Worm (Caenorhabditis elegans) whole organism, young adult: ENCODE data around the gene chtb-2.

Source experiments
- F55B11.4 ChIP-seq: sonication (generic microtip); optimal IDR thresholded peaks from 2 replicates; lab custom pipeline; 2016; ENCODE audit warnings: missing compliant biosample characterization, missing genetic modification characterization, borderline replicate concordance; ENCODE audit not compliant: insufficient read depth
- ceh-91 ChIP-seq: fragments of 200-800 bp; sonication (Bioruptor generic); IDR thresholded peaks from 2 replicates; pipeline ENCODE4 v1.3.6; 2022; ENCODE audit warnings: missing genetic modification reagents, missing genetic modification characterization, missing compliant biosample characterization
- die-1 ChIP-seq: sonication (generic microtip); optimal IDR thresholded peaks from 2 replicates; lab custom pipeline; 2016; ENCODE audit warnings: missing genotype, mild to moderate bottlenecking, missing genetic modification characterization, missing compliant biosample characterization
- egl-18 ChIP-seq: fragments of 200-800 bp; sonication (Bioruptor generic); IDR thresholded peaks from 2 replicates; pipeline ENCODE4 v1.3.6; 2022; ENCODE audit warnings: missing genetic modification reagents, missing genetic modification characterization, missing compliant biosample characterization
- hlh-26 ChIP-seq: fragments of 200-800 bp; sonication (Bioruptor generic); conservative IDR thresholded peaks from 2 replicates; pipeline ENCODE4 v1.3.6; 2022; ENCODE audit warnings: missing genetic modification reagents, missing genetic modification characterization, missing compliant biosample characterization
- hmg-20 ChIP-seq: fragments of 200-800 bp; sonication (Bioruptor generic); IDR thresholded peaks from 2 replicates; pipeline ENCODE4 v1.3.6; 2022; ENCODE audit warnings: missing genetic modification reagents, missing genetic modification characterization, missing compliant biosample characterization
- hrde-1 ChIP-seq: sonication (generic microtip); optimal IDR thresholded peaks from 2 replicates; lab custom pipeline; 2016; ENCODE audit warnings: missing genetic modification characterization, mild to moderate bottlenecking, missing compliant biosample characterization, moderate library complexity, missing genotype, missing genetic modification reagents, borderline replicate concordance
- mel-28 ChIP-seq: sonication (generic microtip); optimal IDR thresholded peaks from 2 replicates; lab custom pipeline; 2016; ENCODE audit warnings: borderline replicate concordance, mild to moderate bottlenecking, missing genetic modification characterization, missing compliant biosample characterization
- nfya-1 ChIP-seq: sonication (generic microtip); optimal IDR thresholded peaks from 2 replicates; lab custom pipeline; 2017; ENCODE audit warnings: antibody characterized with exemption, missing compliant biosample characterization, missing genetic modification characterization, borderline replicate concordance; ENCODE audit not compliant: insufficient read depth
- repo-1 ChIP-seq: sonication (generic microtip); optimal IDR thresholded peaks from 2 replicates; lab custom pipeline; 2017; ENCODE audit warnings: mild to moderate bottlenecking, missing genetic modification characterization, missing compliant biosample characterization
- unc-130 ChIP-seq: sonication (generic microtip); optimal IDR thresholded peaks from 2 replicates; lab custom pipeline; 2016; ENCODE audit warnings: missing genetic modification reagents, missing genetic modification characterization, missing compliant biosample characterization
- unc-62 ChIP-seq: fragments of 150-350 bp; optimal IDR thresholded peaks from 2 replicates; lab custom pipeline; 2014; ENCODE audit warnings: missing biosample characterization, missing genetic modification reagents, missing genetic modification characterization
- zim-3 ChIP-seq: sonication (generic microtip); optimal IDR thresholded peaks from 2 replicates; lab custom pipeline; 2017; ENCODE audit warnings: mild to moderate bottlenecking, missing genetic modification characterization, moderate library complexity, missing compliant biosample characterization

DNA sequence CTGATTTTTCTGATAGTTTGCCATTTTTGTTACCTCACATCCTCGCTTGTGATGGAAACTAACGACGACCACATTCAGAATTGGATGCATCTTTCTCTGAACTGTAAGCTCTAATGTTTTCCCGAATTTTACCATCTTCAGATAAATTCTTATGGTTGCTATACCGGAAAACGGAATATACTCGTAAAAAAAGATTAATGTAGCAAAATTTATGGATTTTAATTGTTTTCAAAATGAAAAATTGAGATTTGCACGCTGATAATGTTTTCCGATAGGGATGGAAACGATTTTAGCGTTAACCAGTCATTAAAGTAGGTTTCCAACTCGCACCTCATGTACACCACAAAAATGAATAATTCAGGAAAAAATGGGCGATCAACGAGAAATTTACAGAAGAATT is 32.4 kb upstream of the chtb-2 start, which contains the start of gene T26A5.6:
- TF ChIP-seq mel-28 (tag; lab: Kevin White, UChicago) (no peak), hmg-20 (no peak), ceh-91 (GFP tag; lab: Robert Waterston, UW) (no peak), unc-62 (no peak), nfya-1 (tag; lab: Kevin White, UChicago) (no peak), hrde-1 (no peak), hlh-26 (GFP tag; lab: Robert Waterston, UW) (no peak), unc-130 (no peak), repo-1 (tag; lab: Kevin White, UChicago) (no peak), zim-3 (tag; lab: Kevin White, UChicago) (no peak), F55B11.4 (tag; lab: Kevin White, UChicago) (no peak), die-1 (no peak), egl-18 (no peak)
